In genomic region chr3L:2536969-2537600, dm6 we compare ENCODE assay signal across 1 fruit fly cellular context.
TF ChIP-seq lines count a peak whose summit lies in the region.

No protein-coding gene starts in this region.

TF ChIP-seq in whole organism, embryonic, 481 proteins besides CTCF, POLR2A, EP300 and RAD21 (continued from another document and continues in another):
- TF ChIP-seq Gug (GFP tag; IDR thresholded peaks at IDR 0.05; lab: Robert Waterston, UW), result peak; percentile 11; the same call in 1 of the 4 replicates
- TF ChIP-seq CG10147 (GFP tag; optimal IDR thresholded peaks at IDR 0.05; lab: Kevin White, UChicago), result peak; percentile 24
- no peak for TF ChIP-seq Atf-2 (GFP tag; optimal IDR thresholded peaks at IDR 0.05; lab: Kevin White, UChicago)
- peak; percentile 58 for TF ChIP-seq CG18262 (tag; optimal IDR thresholded peaks at IDR 0.05; lab: Kevin White, UChicago)
- TF ChIP-seq ci (GFP tag; IDR thresholded peaks at IDR 0.05; lab: Robert Waterston, UW), result peak; percentile 89
- no peak for TF ChIP-seq CG16815 (GFP tag; optimal IDR thresholded peaks at IDR 0.05; lab: Kevin White, UChicago)
- peak; percentile 88 for TF ChIP-seq CG17568 (GFP tag; optimal IDR thresholded peaks at IDR 0.05; lab: Kevin White, UChicago)
- peak; percentile 26 for TF ChIP-seq CG12391 (tag; optimal IDR thresholded peaks at IDR 0.05; lab: Kevin White, UChicago)
- TF ChIP-seq CG13296 (GFP tag; optimal IDR thresholded peaks at IDR 0.05; lab: Kevin White, UChicago), result peak; percentile 85
- TF ChIP-seq CG12155 (GFP tag; optimal IDR thresholded peaks at IDR 0.05; lab: Kevin White, UChicago), result no peak
- peak; percentile 89 for TF ChIP-seq Asciz (GFP tag; optimal IDR thresholded peaks at IDR 0.05; lab: Kevin White, UChicago)
- TF ChIP-seq psq (GFP tag; optimal IDR thresholded peaks at IDR 0.05; lab: Kevin White, UChicago), result no peak
- TF ChIP-seq CG11456 (GFP tag; IDR thresholded peaks at IDR 0.05; lab: Robert Waterston, UW), result peak; percentile 62; the same call in 1 of the 3 replicates
- TF ChIP-seq PHDP (tag; optimal IDR thresholded peaks at IDR 0.05; lab: Kevin White, UChicago), result peak; percentile 69
- TF ChIP-seq CG4707 (GFP tag; optimal IDR thresholded peaks at IDR 0.05; lab: Kevin White, UChicago), result peak; percentile 70
- TF ChIP-seq CG2120 (GFP tag; optimal IDR thresholded peaks at IDR 0.05; lab: Kevin White, UChicago), result peak; percentile 4
- no peak for TF ChIP-seq lmd (GFP tag; IDR thresholded peaks at IDR 0.05; lab: Robert Waterston, UW)
- TF ChIP-seq CG42726 (GFP tag; IDR thresholded peaks at IDR 0.05; lab: Robert Waterston, UW; ENCODE audit: partially characterized antibody), result no peak
- 0 out of 3 replicates have a peak, but pooled peaks have one; percentile 24 for TF ChIP-seq ase (GFP tag; IDR thresholded peaks at IDR 0.05; lab: Robert Waterston, UW)
- no peak for TF ChIP-seq Usf (GFP tag; optimal IDR thresholded peaks at IDR 0.05; lab: Kevin White, UChicago)
- no peak for TF ChIP-seq dm (GFP tag; optimal IDR thresholded peaks at IDR 0.05; lab: Kevin White, UChicago)
- TF ChIP-seq ro (GFP tag; IDR thresholded peaks at IDR 0.05; lab: Robert Waterston, UW), result no peak
- TF ChIP-seq twi (tag; optimal IDR thresholded peaks at IDR 0.05; lab: Kevin White, UChicago), result no peak
- peak; percentile 50 for TF ChIP-seq CG11398 (GFP tag; optimal IDR thresholded peaks at IDR 0.05; lab: Kevin White, UChicago)
- TF ChIP-seq Antp (GFP tag; optimal IDR thresholded peaks at IDR 0.05; lab: Kevin White, UChicago), result peak; percentile 43
- TF ChIP-seq Side (GFP tag; optimal IDR thresholded peaks at IDR 0.05; lab: Kevin White, UChicago), result peak; percentile 75
- peak; percentile 25 for TF ChIP-seq Myb (GFP tag; optimal IDR thresholded peaks at IDR 0.05; lab: Kevin White, UChicago)
- TF ChIP-seq CG3995 (GFP tag; optimal IDR thresholded peaks at IDR 0.05; lab: Kevin White, UChicago), result peak; percentile 33
- TF ChIP-seq inv (GFP tag; IDR thresholded peaks at IDR 0.05; lab: Robert Waterston, UW; ENCODE audit: partially characterized antibody), result no peak
- no peak for TF ChIP-seq CG2199 (GFP tag; IDR thresholded peaks at IDR 0.05; lab: Robert Waterston, UW)
- no peak for TF ChIP-seq CG10565 (GFP tag; optimal IDR thresholded peaks at IDR 0.05; lab: Kevin White, UChicago)
- TF ChIP-seq dati (GFP tag; IDR thresholded peaks at IDR 0.05; lab: Robert Waterston, UW), result no peak
- TF ChIP-seq CG10431 (GFP tag; optimal IDR thresholded peaks at IDR 0.05; lab: Kevin White, UChicago), result peak; percentile 62
- TF ChIP-seq hth (optimal IDR thresholded peaks at IDR 0.05; lab: Kevin White, UChicago), result no peak
- TF ChIP-seq CG6254 (GFP tag; optimal IDR thresholded peaks at IDR 0.05; lab: Kevin White, UChicago), result peak; percentile 80
- no peak for TF ChIP-seq zen (tag; optimal IDR thresholded peaks at IDR 0.05; lab: Kevin White, UChicago)
- peak; percentile 69 for TF ChIP-seq Jarid2 (GFP tag; optimal IDR thresholded peaks at IDR 0.05; lab: Kevin White, UChicago)
- no peak for TF ChIP-seq gfzf (GFP tag; optimal IDR thresholded peaks at IDR 0.05; lab: Kevin White, UChicago)
- TF ChIP-seq sqz (GFP tag; optimal IDR thresholded peaks at IDR 0.05; lab: Kevin White, UChicago), result peak; percentile 77
- peak; percentile 61 for TF ChIP-seq CG11723 (GFP tag; optimal IDR thresholded peaks at IDR 0.05; lab: Kevin White, UChicago)
- no peak; the same call in 1 of the 2 replicates for TF ChIP-seq ara (GFP tag; IDR thresholded peaks at IDR 0.05; lab: Robert Waterston, UW)
- peak; percentile 59; the same call in 2 of the 3 replicates for TF ChIP-seq CG17361 (GFP tag; IDR thresholded peaks at IDR 0.05; lab: Robert Waterston, UW)
- TF ChIP-seq Fer1 (GFP tag; optimal IDR thresholded peaks at IDR 0.05; lab: Kevin White, UChicago), result peak; percentile 88
- peak; percentile 69 for TF ChIP-seq caup (GFP tag; optimal IDR thresholded peaks at IDR 0.05; lab: Kevin White, UChicago; ENCODE audit: severe bottlenecking)
- TF ChIP-seq CG30403 (GFP tag; optimal IDR thresholded peaks at IDR 0.05; lab: Kevin White, UChicago), result peak; percentile 43
- TF ChIP-seq CG3838 (GFP tag; optimal IDR thresholded peaks at IDR 0.05; lab: Kevin White, UChicago), result peak; percentile 8
- TF ChIP-seq tna (GFP tag; IDR thresholded peaks at IDR 0.05; lab: Robert Waterston, UW; ENCODE audit: partially characterized antibody), result no peak
- peak; percentile 66 for TF ChIP-seq CG17385 (GFP tag; optimal IDR thresholded peaks at IDR 0.05; lab: Kevin White, UChicago)
- peak; percentile 85 for TF ChIP-seq CG12071 (GFP tag; optimal IDR thresholded peaks at IDR 0.05; lab: Kevin White, UChicago)
- TF ChIP-seq p53 (GFP tag; optimal IDR thresholded peaks at IDR 0.05; lab: Kevin White, UChicago), result peak; percentile 60
- no peak for TF ChIP-seq CG1602 (GFP tag; optimal IDR thresholded peaks at IDR 0.05; lab: Kevin White, UChicago)
- peak; percentile 32 for TF ChIP-seq Atf3 (GFP tag; optimal IDR thresholded peaks at IDR 0.05; lab: Kevin White, UChicago)
- TF ChIP-seq CG4424 (GFP tag; optimal IDR thresholded peaks at IDR 0.05; lab: Kevin White, UChicago), result peak; percentile 55
- no peak for TF ChIP-seq CG13775 (GFP tag; optimal IDR thresholded peaks at IDR 0.05; lab: Kevin White, UChicago)
- peak; percentile 34 for TF ChIP-seq D19B (GFP tag; optimal IDR thresholded peaks at IDR 0.05; lab: Kevin White, UChicago)
- no peak for TF ChIP-seq CG15073 (GFP tag; optimal IDR thresholded peaks at IDR 0.05; lab: Kevin White, UChicago)
- TF ChIP-seq pho (GFP tag; optimal IDR thresholded peaks at IDR 0.05; lab: Kevin White, UChicago), result peak; percentile 20
- TF ChIP-seq sens (GFP tag; lab: Kevin White, UChicago), result peak; percentile 95
- TF ChIP-seq CG15601 (tag; optimal IDR thresholded peaks at IDR 0.05; lab: Kevin White, UChicago), result peak; percentile 84
- no peak for TF ChIP-seq vnd (GFP tag; IDR thresholded peaks at IDR 0.05; lab: Robert Waterston, UW; ENCODE audit: partially characterized antibody)
- no peak for TF ChIP-seq sd (tag; optimal IDR thresholded peaks at IDR 0.05; lab: Kevin White, UChicago)
- peak; percentile 37 for TF ChIP-seq CG10267 (tag; optimal IDR thresholded peaks at IDR 0.05; lab: Kevin White, UChicago)
- TF ChIP-seq sisA (GFP tag; IDR thresholded peaks at IDR 0.05; lab: Robert Waterston, UW), result no peak
- no peak for TF ChIP-seq CG1832 (GFP tag; optimal IDR thresholded peaks at IDR 0.05; lab: Kevin White, UChicago)
- peak; percentile 23 for TF ChIP-seq fd96Cb (tag; optimal IDR thresholded peaks at IDR 0.05; lab: Kevin White, UChicago)
- TF ChIP-seq unpg (GFP tag; optimal IDR thresholded peaks at IDR 0.05; lab: Kevin White, UChicago), result peak; percentile 58
- peak; percentile 15; the same call in 1 of the 2 replicates for TF ChIP-seq Adf1 (GFP tag; IDR thresholded peaks at IDR 0.05; lab: Robert Waterston, UW)
- no peak for TF ChIP-seq tll (GFP tag; optimal IDR thresholded peaks at IDR 0.05; lab: Kevin White, UChicago)
- no peak for TF ChIP-seq cato (GFP tag; optimal IDR thresholded peaks at IDR 0.05; lab: Kevin White, UChicago; ENCODE audit: borderline replicate concordance)
- TF ChIP-seq CrebB (tag; optimal IDR thresholded peaks at IDR 0.05; lab: Kevin White, UChicago), result peak; percentile 80
- TF ChIP-seq scrt (GFP tag; optimal IDR thresholded peaks at IDR 0.05; lab: Kevin White, UChicago), result peak; percentile 66
- TF ChIP-seq CG7963 (GFP tag; IDR thresholded peaks at IDR 0.05; lab: Robert Waterston, UW; ENCODE audit: partially characterized antibody), result no peak
- TF ChIP-seq CG11560 (tag; IDR thresholded peaks at IDR 0.05; lab: Robert Waterston, UW), result no peak
- peak; percentile 44; the same call in 1 of the 2 replicates for TF ChIP-seq CG10366 (GFP tag; IDR thresholded peaks at IDR 0.05; lab: Robert Waterston, UW)
- no peak for TF ChIP-seq ssp (GFP tag; IDR thresholded peaks at IDR 0.05; lab: Robert Waterston, UW)
- TF ChIP-seq CG15696 (tag; optimal IDR thresholded peaks at IDR 0.05; lab: Kevin White, UChicago), result peak; percentile 71
- peak; percentile 60 for TF ChIP-seq Atf6 (GFP tag; IDR thresholded peaks at IDR 0.05; lab: Robert Waterston, UW)
- peak; percentile 80 for TF ChIP-seq Sox100B (GFP tag; optimal IDR thresholded peaks at IDR 0.05; lab: Kevin White, UChicago)
- TF ChIP-seq Scr (GFP tag; IDR thresholded peaks at IDR 0.05; lab: Robert Waterston, UW; ENCODE audit: partially characterized antibody), result no peak
- peak in 1 of 2 experiments; percentile 67 for TF ChIP-seq bsh (GFP tag; optimal IDR thresholded peaks at IDR 0.05; lab: Kevin White, UChicago)
- TF ChIP-seq bigmax (GFP tag; optimal IDR thresholded peaks at IDR 0.05; lab: Kevin White, UChicago), result peak; percentile 35
- peak; percentile 50; the same call in 2 of the 3 replicates for TF ChIP-seq Optix (GFP tag; IDR thresholded peaks at IDR 0.05; lab: Robert Waterston, UW)
- peak; percentile 46 for TF ChIP-seq CG4854 (GFP tag; optimal IDR thresholded peaks at IDR 0.05; lab: Kevin White, UChicago)
- TF ChIP-seq wek (GFP tag; optimal IDR thresholded peaks at IDR 0.05; lab: Kevin White, UChicago), result peak; percentile 85
- TF ChIP-seq CG4282 (GFP tag; optimal IDR thresholded peaks at IDR 0.05; lab: Kevin White, UChicago), result no peak
- peak; percentile 60 for TF ChIP-seq CG6683 (GFP tag; optimal IDR thresholded peaks at IDR 0.05; lab: Kevin White, UChicago)
- peak; percentile 55 for TF ChIP-seq cwo (GFP tag; optimal IDR thresholded peaks at IDR 0.05; lab: Kevin White, UChicago)
- peak; percentile 62 for TF ChIP-seq kah (GFP tag; optimal IDR thresholded peaks at IDR 0.05; lab: Kevin White, UChicago)
- peak; percentile 89 for TF ChIP-seq Ets65A (GFP tag; lab: Kevin White, UChicago)
- TF ChIP-seq Nf-YA (GFP tag; IDR thresholded peaks at IDR 0.05; lab: Robert Waterston, UW), result peak; percentile 48; the same call in 1 of the 2 replicates
- no peak for TF ChIP-seq ham (GFP tag; IDR thresholded peaks at IDR 0.05; lab: Robert Waterston, UW)
- peak; percentile 52; the same call in 1 of the 2 replicates for TF ChIP-seq CG5953 (GFP tag; IDR thresholded peaks at IDR 0.05; lab: Robert Waterston, UW)
- TF ChIP-seq CG12744 (GFP tag; optimal IDR thresholded peaks at IDR 0.05; lab: Kevin White, UChicago), result no peak
- TF ChIP-seq esg (GFP tag; conservative IDR thresholded peaks at IDR 0.05; lab: Robert Waterston, UW), result no peak
- no peak for TF ChIP-seq toy (GFP tag; IDR thresholded peaks at IDR 0.05; lab: Robert Waterston, UW)
- peak; percentile 41 for TF ChIP-seq grau (tag; optimal IDR thresholded peaks at IDR 0.05; lab: Kevin White, UChicago)
- TF ChIP-seq Hr78 (GFP tag; optimal IDR thresholded peaks at IDR 0.05; lab: Kevin White, UChicago), result peak in 1 of 2 experiments; percentile 93
- TF ChIP-seq CG13624 (GFP tag; optimal IDR thresholded peaks at IDR 0.05; lab: Kevin White, UChicago), result peak; percentile 17
- TF ChIP-seq CG12299 (tag; optimal IDR thresholded peaks at IDR 0.05; lab: Kevin White, UChicago), result peak; percentile 56
- TF ChIP-seq cas (GFP tag; IDR thresholded peaks at IDR 0.05; lab: Robert Waterston, UW), result no peak
- TF ChIP-seq Blimp-1 (GFP tag; optimal IDR thresholded peaks at IDR 0.05; lab: Kevin White, UChicago), result peak; percentile 73
- peak in 1 of 3 experiments; percentile 49 for TF ChIP-seq lola (GFP tag; optimal IDR thresholded peaks at IDR 0.05; lab: Kevin White, UChicago)
- no peak for TF ChIP-seq peb (GFP tag; IDR thresholded peaks at IDR 0.05; lab: Robert Waterston, UW)
- no peak for TF ChIP-seq CG34422 (GFP tag; IDR thresholded peaks at IDR 0.05; lab: Robert Waterston, UW)
- TF ChIP-seq Elba2 (GFP tag; optimal IDR thresholded peaks at IDR 0.05; lab: Kevin White, UChicago), result no peak
- TF ChIP-seq Oli (tag; optimal IDR thresholded peaks at IDR 0.05; lab: Kevin White, UChicago), result no peak
- peak; percentile 64 for TF ChIP-seq CG31388 (GFP tag; optimal IDR thresholded peaks at IDR 0.05; lab: Kevin White, UChicago)
- no peak for TF ChIP-seq B-H2 (GFP tag; optimal IDR thresholded peaks at IDR 0.05; lab: Kevin White, UChicago)
- no peak for TF ChIP-seq CG4730 (GFP tag; IDR thresholded peaks at IDR 0.05; lab: Robert Waterston, UW)
- TF ChIP-seq Aef1 (GFP tag; IDR thresholded peaks at IDR 0.05; lab: Robert Waterston, UW), result peak; percentile 57
- no peak for TF ChIP-seq knrl (GFP tag; IDR thresholded peaks at IDR 0.05; lab: Robert Waterston, UW; ENCODE audit: partially characterized antibody)
- TF ChIP-seq dmrt11E (tag; optimal IDR thresholded peaks at IDR 0.05; lab: Kevin White, UChicago), result peak; percentile 39
- peak; percentile 22; the same call in 1 of the 2 replicates for TF ChIP-seq CG16779 (GFP tag; IDR thresholded peaks at IDR 0.05; lab: Robert Waterston, UW)
- TF ChIP-seq CG7839 (tag; optimal IDR thresholded peaks at IDR 0.05; lab: Kevin White, UChicago), result peak; percentile 47
- peak; percentile 41 for TF ChIP-seq trem (tag; optimal IDR thresholded peaks at IDR 0.05; lab: Kevin White, UChicago)
- TF ChIP-seq Xrp1 (GFP tag; IDR thresholded peaks at IDR 0.05; lab: Robert Waterston, UW), result peak; percentile 81
- TF ChIP-seq CG14667 (GFP tag; IDR thresholded peaks at IDR 0.05; lab: Robert Waterston, UW), result no peak
- peak; percentile 43 for TF ChIP-seq CG16863 (GFP tag; optimal IDR thresholded peaks at IDR 0.05; lab: Kevin White, UChicago)
- peak; percentile 8 for TF ChIP-seq CG13894 (tag; optimal IDR thresholded peaks at IDR 0.05; lab: Kevin White, UChicago)
- TF ChIP-seq vfl (GFP tag; optimal IDR thresholded peaks at IDR 0.05; lab: Kevin White, UChicago), result no peak
- TF ChIP-seq sc (optimal IDR thresholded peaks at IDR 0.05; lab: Kevin White, UChicago), result no peak
- TF ChIP-seq sc (GFP tag; optimal IDR thresholded peaks at IDR 0.05; lab: Kevin White, UChicago), result peak; percentile 68
- no peak for TF ChIP-seq chn (GFP tag; optimal IDR thresholded peaks at IDR 0.05; lab: Kevin White, UChicago)
- no peak for TF ChIP-seq Dll (GFP tag; IDR thresholded peaks at IDR 0.05; lab: Robert Waterston, UW; ENCODE audit: partially characterized antibody)
- peak; percentile 19; the same call in 1 of the 3 replicates for TF ChIP-seq CG14050 (GFP tag; IDR thresholded peaks at IDR 0.05; lab: Robert Waterston, UW)
- TF ChIP-seq dimm (GFP tag; IDR thresholded peaks at IDR 0.05; lab: Robert Waterston, UW), result no peak
- TF ChIP-seq E2f2 (GFP tag; IDR thresholded peaks at IDR 0.05; lab: Robert Waterston, UW), result no peak
- no peak for TF ChIP-seq br (optimal IDR thresholded peaks at IDR 0.05; lab: Kevin White, UChicago)
- TF ChIP-seq ab (GFP tag; optimal IDR thresholded peaks at IDR 0.05; lab: Kevin White, UChicago), result no peak
- peak; percentile 25 for TF ChIP-seq CG5245 (GFP tag; optimal IDR thresholded peaks at IDR 0.05; lab: Kevin White, UChicago)
- TF ChIP-seq Dref (GFP tag; IDR thresholded peaks at IDR 0.05; lab: Robert Waterston, UW), result no peak
- TF ChIP-seq D19A (tag; optimal IDR thresholded peaks at IDR 0.05; lab: Kevin White, UChicago), result peak; percentile 51
